Fruit fly (Drosophila melanogaster) whole organism: ENCODE results near the gene SkpE.

ENCODE experiments used
- CG8478 ChIP-seq: fragments of >200 bp; optimal IDR thresholded peaks from 2 replicates; lab custom pipeline; 2018; ENCODE audit warnings: inconsistent platforms
- Dll ChIP-seq: fragments of >200 bp; optimal IDR thresholded peaks from 2 replicates; lab custom pipeline; 2017
- pan ChIP-seq: fragments of >200 bp; optimal IDR thresholded peaks from 2 replicates; lab custom pipeline; 2017
- psq ChIP-seq: fragments of >200 bp; optimal IDR thresholded peaks from 2 replicates; lab custom pipeline; 2017

DNA sequence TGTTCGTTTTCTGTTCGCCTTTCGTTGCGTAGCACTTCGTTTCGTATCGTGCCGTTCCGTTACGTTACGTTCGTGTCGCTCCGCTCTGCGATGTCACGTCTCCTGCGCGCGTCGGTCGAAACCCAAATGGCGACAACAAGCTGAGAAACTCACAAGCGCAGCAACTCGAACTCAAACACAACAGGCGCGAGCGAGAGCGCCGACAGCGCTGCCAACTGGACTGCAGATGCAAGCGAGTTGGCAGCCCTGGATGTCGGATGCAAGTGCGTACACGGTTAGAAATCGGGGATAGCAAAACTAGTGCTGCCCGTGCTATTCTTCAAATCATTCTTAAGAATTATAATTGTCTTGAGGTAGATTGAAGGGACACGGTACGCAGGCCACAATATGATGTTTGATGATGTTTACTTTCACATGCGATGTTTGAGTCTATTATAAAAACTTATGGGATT is 24.5 kb upstream of the SkpE start:
- no peak for TF ChIP-seq psq (lab: Kevin White, UChicago)
- TF ChIP-seq CG8478: no peak
- TF ChIP-seq pan (lab: Kevin White, UChicago): no peak
- TF ChIP-seq Dll (lab: Kevin White, UChicago): no peak
